Worm (Caenorhabditis elegans) whole organism, young adult: Measurements from ENCODE around the gene sulp-5.

Source experiments
- B0035.1 ChIP-seq: sonication (generic microtip); optimal IDR thresholded peaks from 2 replicates; lab custom pipeline; 2016; ENCODE audit warnings: missing genetic modification characterization, mild to moderate bottlenecking, missing compliant biosample characterization, missing genotype, missing genetic modification reagents
- B0261.1 ChIP-seq: sonication (generic microtip); optimal IDR thresholded peaks from 2 replicates; lab custom pipeline; 2016; ENCODE audit warnings: mild to moderate bottlenecking, missing genetic modification characterization, moderate library complexity, missing compliant biosample characterization
- F22D6.2 ChIP-seq: sonication (generic microtip); optimal IDR thresholded peaks from 2 replicates; lab custom pipeline; 2016; ENCODE audit warnings: mild to moderate bottlenecking, missing genetic modification characterization, missing compliant biosample characterization
- F39B2.1 ChIP-seq: fragments of 200-800 bp; sonication (Bioruptor generic); IDR thresholded peaks from 2 replicates; pipeline ENCODE4 v1.3.6; 2022; ENCODE audit warnings: missing genetic modification reagents, missing genetic modification characterization, missing compliant biosample characterization
- F55B11.4 ChIP-seq: sonication (generic microtip); optimal IDR thresholded peaks from 2 replicates; lab custom pipeline; 2016; ENCODE audit warnings: missing compliant biosample characterization, missing genetic modification characterization, borderline replicate concordance; ENCODE audit not compliant: insufficient read depth
- T26A5.8 ChIP-seq: sonication (generic microtip); optimal IDR thresholded peaks from 2 replicates; lab custom pipeline; 2016; ENCODE audit warnings: missing genetic modification characterization, missing compliant biosample characterization
- Y53G8AR.9 ChIP-seq: fragments of 200-800 bp; sonication (Bioruptor generic); conservative IDR thresholded peaks from 2 replicates; pipeline ENCODE4 v1.3.6; 2022; ENCODE audit warnings: missing genetic modification reagents, missing genetic modification characterization, missing compliant biosample characterization
- Y79H2A.3 ChIP-seq: fragments of 200-800 bp; sonication (Bioruptor generic); conservative IDR thresholded peaks from 2 replicates; pipeline ENCODE4 v1.3.6; 2022; ENCODE audit warnings: missing genetic modification reagents, missing genetic modification characterization, missing compliant biosample characterization
- Y95B8A.8 ChIP-seq: fragments of 200-800 bp; sonication (Bioruptor generic); IDR thresholded peaks from 2 replicates; pipeline ENCODE4 v1.3.6; 2022; ENCODE audit warnings: missing genetic modification reagents, missing genetic modification characterization, missing compliant biosample characterization
- aptf-2 ChIP-seq: fragments of 200-800 bp; sonication (Bioruptor generic); conservative IDR thresholded peaks from 2 replicates; pipeline ENCODE4 v1.3.6; 2022; ENCODE audit warnings: missing genetic modification reagents, missing genetic modification characterization, missing compliant biosample characterization
- aptf-3 ChIP-seq: fragments of 200-800 bp; sonication (Bioruptor generic); IDR thresholded peaks from 2 replicates; pipeline ENCODE4 v1.3.6; 2022; ENCODE audit warnings: missing genetic modification characterization, missing compliant biosample characterization
- bed-1 ChIP-seq: fragments of 200-800 bp; sonication (Bioruptor generic); IDR thresholded peaks from 2 replicates; pipeline ENCODE4 v1.3.6; 2022; ENCODE audit warnings: missing genetic modification reagents, missing genetic modification characterization, missing compliant biosample characterization
- cebp-2 ChIP-seq: fragments of 200-800 bp; sonication (Bioruptor generic); IDR thresholded peaks from 2 replicates; pipeline ENCODE4 v1.3.6; 2022; ENCODE audit warnings: missing genetic modification characterization, missing compliant biosample characterization
- ceh-100 ChIP-seq: fragments of 200-800 bp; sonication (Bioruptor generic); IDR thresholded peaks from 2 replicates; pipeline ENCODE4 v1.3.6; 2022; ENCODE audit warnings: missing genetic modification reagents, missing genetic modification characterization, missing compliant biosample characterization
- ceh-27 ChIP-seq: fragments of 200-800 bp; sonication (Bioruptor generic); optimal IDR thresholded peaks from 2 replicates; lab custom pipeline; 2018; ENCODE audit warnings: mild to moderate bottlenecking, missing genetic modification characterization, moderate library complexity, missing compliant biosample characterization
- ceh-40 ChIP-seq: fragments of 200-800 bp; sonication (Bioruptor generic); IDR thresholded peaks from 2 replicates; pipeline ENCODE4 v1.3.6; 2022; ENCODE audit warnings: missing genetic modification characterization, missing compliant biosample characterization
- ceh-79 ChIP-seq: sonication (generic microtip); optimal IDR thresholded peaks from 2 replicates; lab custom pipeline; 2017; ENCODE audit warnings: mild to moderate bottlenecking, missing genetic modification characterization, missing compliant biosample characterization
- dpl-1 ChIP-seq: fragments of 150-350 bp; optimal IDR thresholded peaks from 2 replicates; lab custom pipeline; 2014; ENCODE audit warnings: missing biosample characterization, missing genetic modification reagents, missing genetic modification characterization
- efl-1 ChIP-seq: fragments of 150-350 bp; optimal IDR thresholded peaks from 2 replicates; lab custom pipeline; 2014; ENCODE audit warnings: missing biosample characterization, missing genetic modification reagents, missing genetic modification characterization
- egl-18 ChIP-seq: fragments of 200-800 bp; sonication (Bioruptor generic); IDR thresholded peaks from 2 replicates; pipeline ENCODE4 v1.3.6; 2022; ENCODE audit warnings: missing genetic modification reagents, missing genetic modification characterization, missing compliant biosample characterization
- egrh-3 ChIP-seq: fragments of 200-800 bp; sonication (Bioruptor generic); IDR thresholded peaks from 2 replicates; pipeline ENCODE4 v1.3.6; 2022; ENCODE audit warnings: missing genetic modification reagents, missing genetic modification characterization, missing compliant biosample characterization
- ekl-4 ChIP-seq: fragments of 200-800 bp; sonication (Bioruptor generic); IDR thresholded peaks from 2 replicates; pipeline ENCODE4 v1.3.6; 2022; ENCODE audit warnings: missing genetic modification reagents, missing genetic modification characterization, missing compliant biosample characterization
- gei-17 ChIP-seq: fragments of 200-800 bp; sonication (Bioruptor generic); optimal IDR thresholded peaks from 2 replicates; lab custom pipeline; 2018; ENCODE audit warnings: mild to moderate bottlenecking, missing genetic modification characterization, missing compliant biosample characterization
- hlh-26 ChIP-seq: fragments of 200-800 bp; sonication (Bioruptor generic); conservative IDR thresholded peaks from 2 replicates; pipeline ENCODE4 v1.3.6; 2022; ENCODE audit warnings: missing genetic modification reagents, missing genetic modification characterization, missing compliant biosample characterization
- lag-1 ChIP-seq: fragments of 200-800 bp; sonication (Bioruptor generic); IDR thresholded peaks from 2 replicates; pipeline ENCODE4 v1.3.6; 2022; ENCODE audit warnings: missing genetic modification reagents, missing genetic modification characterization, missing compliant biosample characterization
- lin-26 ChIP-seq: fragments of 200-800 bp; sonication (Bioruptor generic); IDR thresholded peaks from 2 replicates; pipeline ENCODE4 v1.3.6; 2022; ENCODE audit warnings: missing genetic modification reagents, missing genetic modification characterization, missing compliant biosample characterization
- lin-40 ChIP-seq: sonication (generic microtip); optimal IDR thresholded peaks from 2 replicates; lab custom pipeline; 2016; ENCODE audit warnings: missing genetic modification characterization, mild to moderate bottlenecking, missing compliant biosample characterization, missing genotype, missing genetic modification reagents
- lin-54 ChIP-seq: fragments of 200-800 bp; sonication (Bioruptor generic); optimal IDR thresholded peaks from 2 replicates; lab custom pipeline; 2018; ENCODE audit warnings: mild to moderate bottlenecking, missing genetic modification characterization, missing compliant biosample characterization
- lir-1 ChIP-seq: fragments of 200-800 bp; sonication (Bioruptor generic); conservative IDR thresholded peaks from 2 replicates; pipeline ENCODE4 v1.3.6; 2022; ENCODE audit warnings: missing genetic modification reagents, missing genetic modification characterization, missing compliant biosample characterization
- madf-6 ChIP-seq: fragments of 200-800 bp; sonication (Bioruptor generic); IDR thresholded peaks from 2 replicates; pipeline ENCODE4 v1.3.6; 2022; ENCODE audit warnings: missing genetic modification reagents, missing genetic modification characterization, missing compliant biosample characterization
- madf-8 ChIP-seq: fragments of 200-800 bp; sonication (Bioruptor generic); conservative IDR thresholded peaks from 2 replicates; pipeline ENCODE4 v1.3.6; 2022; ENCODE audit warnings: missing genetic modification reagents, missing genetic modification characterization, missing compliant biosample characterization
- mcd-1 ChIP-seq: fragments of 200-800 bp; sonication (Bioruptor generic); IDR thresholded peaks from 2 replicates; pipeline ENCODE4 v1.3.6; 2022; ENCODE audit warnings: missing genetic modification reagents, missing genetic modification characterization, missing compliant biosample characterization
- mel-28 ChIP-seq: sonication (generic microtip); optimal IDR thresholded peaks from 2 replicates; lab custom pipeline; 2016; ENCODE audit warnings: borderline replicate concordance, mild to moderate bottlenecking, missing genetic modification characterization, missing compliant biosample characterization
- mes-4 ChIP-seq: sonication (generic microtip); optimal IDR thresholded peaks from 2 replicates; lab custom pipeline; 2016; ENCODE audit warnings: missing genotype, missing genetic modification characterization, missing compliant biosample characterization
- nfyb-1 ChIP-seq: fragments of 200-800 bp; sonication (Bioruptor generic); IDR thresholded peaks from 2 replicates; pipeline ENCODE4 v1.3.6; 2022; ENCODE audit warnings: missing genetic modification reagents, missing genetic modification characterization, missing compliant biosample characterization
- nhr-90 ChIP-seq: sonication (generic microtip); optimal IDR thresholded peaks from 2 replicates; lab custom pipeline; 2016; ENCODE audit warnings: missing genotype, mild to moderate bottlenecking, missing genetic modification characterization, missing compliant biosample characterization
- pbrm-1 ChIP-seq: fragments of 200-800 bp; sonication (Bioruptor generic); IDR thresholded peaks from 2 replicates; pipeline ENCODE4 v1.3.6; 2022; ENCODE audit warnings: missing genetic modification reagents, missing genetic modification characterization, missing compliant biosample characterization
- pha-4 ChIP-seq: fragments of 150-350 bp; sonication (generic microtip); optimal IDR thresholded peaks from 2 replicates; lab custom pipeline; 2014; ENCODE audit warnings: missing biosample characterization, missing genetic modification reagents, missing genetic modification characterization
- rec-8 ChIP-seq, 2 experiments: sonication (generic microtip); optimal IDR thresholded peaks; 2 replicates each; lab custom pipeline; 2016; ENCODE audit warnings: mild to moderate bottlenecking in 2 of 2, missing genetic modification characterization in 2 of 2, missing genetic modification reagents in 2 of 2, missing genotype in 2 of 2, missing biosample characterization in 1 of 2, missing compliant biosample characterization in 1 of 2, moderate library complexity in 1 of 2
- rpc-1 ChIP-seq, 2 experiments: fragments of 150-350 bp in 1 of 2; sonication (generic microtip) in 1 of 2; optimal IDR thresholded peaks; 2 replicates each; lab custom pipeline; 2014 to 2018; ENCODE audit warnings: missing biosample characterization in 1 of 2, missing genetic modification characterization in 1 of 2, missing genetic modification reagents in 1 of 2, missing genotype in 1 of 2
- sea-2 ChIP-seq: fragments of 200-800 bp; sonication (Bioruptor generic); IDR thresholded peaks from 2 replicates; pipeline ENCODE4 v1.3.6; 2022; ENCODE audit warnings: missing genetic modification characterization, missing compliant biosample characterization
- snpc-1.3 ChIP-seq: sonication (generic microtip); optimal IDR thresholded peaks from 2 replicates; lab custom pipeline; 2017; ENCODE audit warnings: missing genetic modification characterization, mild to moderate bottlenecking, missing compliant biosample characterization, antibody characterized with exemption, moderate library complexity, missing genotype, missing genetic modification reagents; ENCODE audit not compliant: insufficient read depth
- tbx-9 ChIP-seq: sonication (generic microtip); optimal IDR thresholded peaks from 2 replicates; lab custom pipeline; 2016; ENCODE audit warnings: borderline replicate concordance, missing genetic modification characterization, inconsistent platforms, missing compliant biosample characterization
- unc-62 ChIP-seq: fragments of 150-350 bp; optimal IDR thresholded peaks from 2 replicates; lab custom pipeline; 2014; ENCODE audit warnings: missing biosample characterization, missing genetic modification reagents, missing genetic modification characterization
- xnd-1 ChIP-seq: sonication (generic microtip); optimal IDR thresholded peaks from 2 replicates; lab custom pipeline; 2016; ENCODE audit warnings: missing genotype, missing genetic modification reagents, missing genetic modification characterization, missing compliant biosample characterization
- ztf-26 ChIP-seq: sonication (generic microtip); optimal IDR thresholded peaks from 2 replicates; lab custom pipeline; 2017; ENCODE audit warnings: missing genetic modification characterization, missing compliant biosample characterization

The sulp-5 gene

ce11 chrV:11913283-11913682 lies 33.5 kb downstream of the sulp-5 start:
- TF ChIP-seq ztf-26 (no peak), rec-8 (tag; optimal IDR thresholded peaks at IDR 0.05; lab: Kevin White, UChicago) (no peak), efl-1 (GFP tag; lab: Kevin White, UChicago) (no peak), egrh-3 (GFP tag; lab: Robert Waterston, UW) (no peak), mes-4 (tag; lab: Kevin White, UChicago) (no peak), mel-28 (tag; lab: Kevin White, UChicago) (no peak), lin-26 (GFP tag; lab: Robert Waterston, UW) (no peak), lag-1 (GFP tag; lab: Robert Waterston, UW) (no peak), nhr-90 (tag; lab: Kevin White, UChicago) (no peak), sea-2 (GFP tag; lab: Robert Waterston, UW) (no peak), ekl-4 (GFP tag; lab: Robert Waterston, UW) (no peak), pbrm-1 (GFP tag; lab: Robert Waterston, UW) (no peak), lir-1 (GFP tag; lab: Robert Waterston, UW) (no peak)

DNA sequence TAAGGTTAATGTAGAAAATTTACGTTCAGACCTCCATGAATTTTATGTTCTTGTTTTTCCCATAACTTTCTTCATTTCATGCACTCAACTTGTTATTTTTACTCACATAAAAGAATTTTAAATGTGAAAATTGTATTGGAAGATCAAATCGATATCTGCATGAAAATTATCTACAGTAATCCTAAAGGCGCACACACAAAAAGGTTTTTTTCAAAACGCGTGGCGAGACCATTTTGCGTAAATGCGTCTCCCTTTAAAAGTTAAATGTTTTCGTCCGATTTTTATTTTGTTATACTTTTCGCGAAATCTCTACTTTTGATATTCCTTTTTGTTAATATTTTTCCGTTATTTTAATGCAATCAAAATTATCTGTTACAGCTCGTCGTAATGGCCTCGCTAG lies 37.4 kb downstream of the sulp-5 start, which contains the start of gene R31.2:
TSS of gene R31.2 (plus strand) at position 388 of the 400 bp plus-strand sequence.
- TF ChIP-seq mcd-1 (GFP tag; lab: Robert Waterston, UW) = no peak
- TF ChIP-seq F22D6.2 (tag; lab: Kevin White, UChicago) = no peak
- peak; percentile 92 for TF ChIP-seq madf-6 (GFP tag; lab: Robert Waterston, UW)
- no peak for TF ChIP-seq F55B11.4 (tag; lab: Kevin White, UChicago)
- no peak for TF ChIP-seq ceh-79
- no peak for TF ChIP-seq ekl-4 (GFP tag; lab: Robert Waterston, UW)
- TF ChIP-seq bed-1 (GFP tag; lab: Robert Waterston, UW) = no peak
- no peak for TF ChIP-seq cebp-2 (GFP tag; lab: Robert Waterston, UW)
- no peak for TF ChIP-seq rec-8 (tag; optimal IDR thresholded peaks at IDR 0.05; lab: Kevin White, UChicago)
- no peak for TF ChIP-seq nfyb-1 (GFP tag; lab: Robert Waterston, UW)
- TF ChIP-seq pbrm-1 (GFP tag; lab: Robert Waterston, UW) = peak; percentile 46; the same call in 1 of the 2 replicates
- no peak for TF ChIP-seq hlh-26 (GFP tag; lab: Robert Waterston, UW)
- no peak for TF ChIP-seq aptf-2 (GFP tag; lab: Robert Waterston, UW)
- TF ChIP-seq madf-8 = peak; percentile 78
- no peak for TF ChIP-seq snpc-1.3 (tag; lab: Kevin White, UChicago)
- no peak for TF ChIP-seq lin-26 (GFP tag; lab: Robert Waterston, UW)
- no peak for TF ChIP-seq gei-17
- TF ChIP-seq lin-54 (GFP tag; lab: Kevin White, UChicago) = peak; percentile 50
- TF ChIP-seq unc-62 (GFP tag; lab: Kevin White, UChicago) = no peak
- TF ChIP-seq pha-4 (tag; lab: Kevin White, UChicago) = no peak
- no peak for TF ChIP-seq ceh-27 (GFP tag; lab: Kevin White, UChicago)
- no peak for TF ChIP-seq mel-28 (tag; lab: Kevin White, UChicago)
- no peak for TF ChIP-seq F39B2.1 (GFP tag; lab: Robert Waterston, UW)
- TF ChIP-seq ceh-40 (GFP tag; lab: Robert Waterston, UW) = no peak
- TF ChIP-seq B0261.1 = no peak
- no peak for TF ChIP-seq tbx-9 (tag; lab: Kevin White, UChicago)
- TF ChIP-seq ceh-100 (GFP tag; lab: Robert Waterston, UW) = no peak
- TF ChIP-seq Y79H2A.3 (GFP tag; lab: Robert Waterston, UW) = no peak
- no peak for TF ChIP-seq B0035.1
- TF ChIP-seq lin-40 = no peak
- TF ChIP-seq mes-4 (tag; lab: Kevin White, UChicago) = no peak
- TF ChIP-seq egl-18 = no peak
- TF ChIP-seq xnd-1 (tag; lab: Kevin White, UChicago) = peak; percentile 73
- peak; percentile 48 for TF ChIP-seq efl-1 (GFP tag; lab: Kevin White, UChicago)
- TF ChIP-seq ztf-26 = no peak
- no peak for TF ChIP-seq Y95B8A.8 (GFP tag; lab: Robert Waterston, UW)
- TF ChIP-seq dpl-1 (GFP tag; lab: Kevin White, UChicago) = peak; percentile 4
- TF ChIP-seq Y53G8AR.9 (GFP tag; lab: Robert Waterston, UW) = no peak
- TF ChIP-seq rpc-1 (optimal IDR thresholded peaks at IDR 0.05; lab: Kevin White, UChicago) = no peak
- no peak for TF ChIP-seq rpc-1 (tag; optimal IDR thresholded peaks at IDR 0.05; lab: Kevin White, UChicago)
- no peak for TF ChIP-seq aptf-3
- TF ChIP-seq T26A5.8 (tag; lab: Kevin White, UChicago) = no peak
